Worm (Caenorhabditis elegans) whole organism, L4 larva: Measurements from ENCODE around the gene rps-27.
A peak's percentile ranks its signal among the peaks of the same experiment; 100 is the strongest.

Experiments
- F10B5.3 ChIP-seq: sonication (generic microtip); optimal IDR thresholded peaks from 2 replicates; lab custom pipeline; 2016; ENCODE audit warnings: mild to moderate bottlenecking, missing genetic modification characterization, missing compliant biosample characterization
- F44E2.7 ChIP-seq: fragments of 200-800 bp; sonication (Bioruptor generic); IDR thresholded peaks from 2 replicates; pipeline ENCODE4 v2.1.2; 2022; ENCODE audit warnings: missing genetic modification characterization, missing compliant biosample characterization
- aha-1 ChIP-seq: fragments of 150-350 bp; peaks from one replicate; lab custom pipeline; 2014; ENCODE audit warnings: missing biosample characterization, missing genetic modification characterization
- ceh-32 ChIP-seq: sonication (generic microtip); optimal IDR thresholded peaks from 2 replicates; lab custom pipeline; 2016; ENCODE audit warnings: mild to moderate bottlenecking, missing genetic modification characterization, missing compliant biosample characterization; ENCODE audit not compliant: poor library complexity
- ctbp-1 ChIP-seq: fragments of 200-800 bp; sonication (Bioruptor generic); IDR thresholded peaks from 2 replicates; pipeline ENCODE4 v1.3.6; 2022; ENCODE audit warnings: missing genetic modification reagents, missing genetic modification characterization, missing compliant biosample characterization
- dmd-6 ChIP-seq: fragments of 200-800 bp; sonication (Bioruptor generic); IDR thresholded peaks from 2 replicates; pipeline ENCODE4 v1.3.6; 2022; ENCODE audit warnings: missing genetic modification reagents, missing genetic modification characterization, missing compliant biosample characterization
- fos-1 ChIP-seq: fragments of 150-350 bp; optimal IDR thresholded peaks from 2 replicates; lab custom pipeline; 2014; ENCODE audit warnings: missing biosample characterization, missing genetic modification characterization
- hlh-11 ChIP-seq: fragments of 200-800 bp; sonication (Bioruptor generic); optimal IDR thresholded peaks from 2 replicates; lab custom pipeline; 2018; ENCODE audit warnings: mild to moderate bottlenecking, missing genetic modification characterization, missing compliant biosample characterization
- lin-29 ChIP-seq: fragments of 200-800 bp; sonication (Bioruptor generic); IDR thresholded peaks from 2 replicates; pipeline ENCODE4 v1.3.6; 2022; ENCODE audit warnings: missing genetic modification reagents, missing genetic modification characterization, missing compliant biosample characterization
- lin-38 ChIP-seq: fragments of 200-800 bp; sonication (Bioruptor generic); IDR thresholded peaks from 2 replicates; pipeline ENCODE4 v1.3.6; 2022; ENCODE audit warnings: missing genetic modification reagents, missing genetic modification characterization, missing compliant biosample characterization
- lin-39 ChIP-seq: fragments of 150-350 bp; optimal IDR thresholded peaks from 2 replicates; lab custom pipeline; 2014; ENCODE audit warnings: missing biosample characterization, missing genetic modification reagents, missing genetic modification characterization
- madf-9 ChIP-seq: fragments of 200-800 bp; sonication (Bioruptor generic); conservative IDR thresholded peaks from 2 replicates; pipeline ENCODE4 v1.3.6; 2022; ENCODE audit warnings: missing genetic modification reagents, missing genetic modification characterization, missing compliant biosample characterization
- mdl-1 ChIP-seq, 2 experiments: fragments of 150-350 bp in 1 of 2; sonication (generic microtip) in 1 of 2; optimal IDR thresholded peaks; 2 replicates each; lab custom pipeline; 2014 to 2017; ENCODE audit warnings: missing biosample characterization in 2 of 2, missing genetic modification characterization in 2 of 2
- mes-2 ChIP-seq: sonication (generic microtip); optimal IDR thresholded peaks from 2 replicates; lab custom pipeline; 2016; ENCODE audit warnings: missing genotype, mild to moderate bottlenecking, missing genetic modification characterization, missing compliant biosample characterization; ENCODE audit not compliant: poor library complexity, severe bottlenecking
- mxl-2 ChIP-seq: fragments of 200-800 bp; sonication (Bioruptor generic); conservative IDR thresholded peaks from 2 replicates; pipeline ENCODE4 v1.3.6; 2022; ENCODE audit warnings: missing genetic modification reagents, missing genetic modification characterization, missing compliant biosample characterization
- mxl-3 ChIP-seq: fragments of 200-800 bp; sonication (Bioruptor generic); optimal IDR thresholded peaks from 2 replicates; lab custom pipeline; 2018; ENCODE audit warnings: mild to moderate bottlenecking, missing genetic modification characterization, missing compliant biosample characterization
- nhr-10 ChIP-seq: fragments of 150-350 bp; optimal IDR thresholded peaks from 2 replicates; lab custom pipeline; 2014; ENCODE audit warnings: missing biosample characterization, missing genetic modification characterization
- nhr-237 ChIP-seq: sonication (generic microtip); optimal IDR thresholded peaks from 2 replicates; lab custom pipeline; 2017; ENCODE audit warnings: missing biosample characterization, missing genetic modification characterization
- nhr-28 ChIP-seq: fragments of 150-350 bp; optimal IDR thresholded peaks from 2 replicates; lab custom pipeline; 2014; ENCODE audit warnings: missing biosample characterization, missing genetic modification characterization
- nhr-41 ChIP-seq: fragments of 200-800 bp; sonication (Bioruptor generic); IDR thresholded peaks from 2 replicates; pipeline ENCODE4 v1.3.6; 2022; ENCODE audit warnings: missing genetic modification reagents, missing genetic modification characterization, missing compliant biosample characterization
- nhr-42 ChIP-seq: fragments of 200-800 bp; sonication (Bioruptor generic); IDR thresholded peaks from 2 replicates; pipeline ENCODE4 v1.3.6; 2022; ENCODE audit warnings: missing genetic modification characterization, missing compliant biosample characterization
- nhr-6 ChIP-seq: fragments of 150-350 bp; optimal IDR thresholded peaks from 2 replicates; lab custom pipeline; 2014; ENCODE audit warnings: missing biosample characterization, missing genetic modification characterization
- pha-4 ChIP-seq, 2 experiments: fragments of 150-350 bp in 1 of 2; fragments of 200-800 bp in 1 of 2; sonication (Bioruptor generic) in 1 of 2; IDR thresholded peaks in 1 of 2; optimal IDR thresholded peaks in 1 of 2; 2 replicates each; pipeline versions ENCODE4 v1.3.6 to Lab custom; 2014 to 2022; ENCODE audit warnings: missing genetic modification characterization in 2 of 2, missing genetic modification reagents in 2 of 2, missing biosample characterization in 1 of 2, missing compliant biosample characterization in 1 of 2
- pqm-1 ChIP-seq: sonication (generic microtip); optimal IDR thresholded peaks from 2 replicates; lab custom pipeline; 2017; ENCODE audit warnings: missing biosample characterization, missing genetic modification characterization
- sdz-12 ChIP-seq: fragments of 200-800 bp; sonication (Bioruptor generic); optimal IDR thresholded peaks from 2 replicates; lab custom pipeline; 2018; ENCODE audit warnings: mild to moderate bottlenecking, missing genetic modification characterization, missing compliant biosample characterization
- set-16 ChIP-seq: fragments of 200-800 bp; sonication (Bioruptor generic); IDR thresholded peaks from 2 replicates; pipeline ENCODE4 v1.3.6; 2022; ENCODE audit warnings: missing genetic modification reagents, missing genetic modification characterization, missing compliant biosample characterization
- snpc-1.2 ChIP-seq: fragments of 200-800 bp; sonication (Bioruptor generic); IDR thresholded peaks from 2 replicates; pipeline ENCODE4 v1.3.6; 2022; ENCODE audit warnings: missing genetic modification reagents, missing genetic modification characterization, missing compliant biosample characterization
- tag-97 ChIP-seq: fragments of 200-800 bp; sonication (Bioruptor generic); IDR thresholded peaks from 2 replicates; pipeline ENCODE4 v1.3.6; 2022; ENCODE audit warnings: missing genetic modification characterization, missing compliant biosample characterization
- unc-62 ChIP-seq, 3 experiments: fragments of 150-350 bp in 1 of 3; sonication (generic microtip); optimal IDR thresholded peaks in 2 of 3; peaks in 1 of 3; 1 replicate in 1 of 3; 2 replicates in 2 of 3; lab custom pipeline; 2014 to 2017; ENCODE audit warnings: missing biosample characterization in 3 of 3, missing genetic modification characterization in 3 of 3, missing genetic modification reagents in 3 of 3, missing genotype in 1 of 3
- zag-1 ChIP-seq: fragments of 150-350 bp; optimal IDR thresholded peaks from 2 replicates; lab custom pipeline; 2014; ENCODE audit warnings: missing biosample characterization, missing genetic modification characterization
- zip-2 ChIP-seq: fragments of 150-350 bp; optimal IDR thresholded peaks from 2 replicates; lab custom pipeline; 2014; ENCODE audit warnings: missing biosample characterization, missing genetic modification characterization

Gene rps-27

DNA sequence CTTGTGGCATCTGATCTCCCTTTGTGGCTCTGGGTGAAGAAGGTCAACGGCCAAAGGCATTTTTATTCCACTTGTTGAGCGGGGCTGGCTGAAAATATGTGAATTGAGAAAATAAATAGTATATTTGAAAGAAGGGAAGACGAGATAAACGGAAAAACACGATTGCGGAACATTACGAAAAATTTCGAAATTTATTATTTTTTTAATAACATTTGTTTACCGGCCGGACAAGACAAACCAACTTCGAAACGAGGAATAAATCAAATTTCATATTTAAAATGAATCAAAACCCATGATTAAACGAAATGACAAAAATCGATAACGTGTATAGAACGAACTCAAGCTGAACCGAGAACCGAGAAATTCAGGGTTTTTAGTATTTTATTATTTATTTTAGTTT lies at the start of gene rps-27:
rps-27 (minus strand) TSS at position 101 of the 400 bp plus-strand sequence.
- TF ChIP-seq zip-2 (tag; lab: Kevin White, UChicago) (peak; percentile 83), mxl-3 (GFP tag; lab: Kevin White, UChicago) (no peak)

DNA sequence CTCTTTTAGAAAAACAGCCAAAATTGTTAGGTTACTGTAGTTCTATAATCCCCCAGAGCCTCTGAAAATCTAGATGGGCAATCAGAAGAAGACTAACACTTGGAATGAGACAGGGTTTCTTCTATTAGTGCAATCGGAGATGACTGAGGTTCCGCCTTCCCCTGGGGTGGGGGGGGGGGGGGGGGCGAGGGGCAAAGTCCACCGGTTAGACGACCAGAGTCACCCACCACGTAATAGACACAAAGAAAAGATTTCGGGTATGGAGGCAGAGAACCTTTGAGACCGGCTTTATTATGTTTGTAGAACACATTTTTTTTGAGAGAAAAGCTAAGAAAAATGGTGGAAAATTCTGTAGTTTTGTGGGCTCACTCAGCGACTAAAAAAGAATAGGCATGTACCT lies 48.3 kb upstream of the rps-27 start:
- TF ChIP-seq snpc-1.2 (GFP tag; lab: Robert Waterston, UW) (no peak), lin-29 (no peak), mes-2 (tag; lab: Kevin White, UChicago) (no peak), lin-39 (tag; lab: Kevin White, UChicago) (no peak), set-16 (GFP tag; lab: Robert Waterston, UW) (peak; percentile 79), nhr-41 (GFP tag; lab: Robert Waterston, UW) (no peak), pha-4 (GFP tag; IDR thresholded peaks at IDR 0.05; lab: Robert Waterston, UW) (peak; percentile 26; the same call in 1 of the 2 replicates), pha-4 (tag; optimal IDR thresholded peaks at IDR 0.05; lab: Kevin White, UChicago) (no peak), madf-9 (GFP tag; lab: Robert Waterston, UW) (no peak)

DNA sequence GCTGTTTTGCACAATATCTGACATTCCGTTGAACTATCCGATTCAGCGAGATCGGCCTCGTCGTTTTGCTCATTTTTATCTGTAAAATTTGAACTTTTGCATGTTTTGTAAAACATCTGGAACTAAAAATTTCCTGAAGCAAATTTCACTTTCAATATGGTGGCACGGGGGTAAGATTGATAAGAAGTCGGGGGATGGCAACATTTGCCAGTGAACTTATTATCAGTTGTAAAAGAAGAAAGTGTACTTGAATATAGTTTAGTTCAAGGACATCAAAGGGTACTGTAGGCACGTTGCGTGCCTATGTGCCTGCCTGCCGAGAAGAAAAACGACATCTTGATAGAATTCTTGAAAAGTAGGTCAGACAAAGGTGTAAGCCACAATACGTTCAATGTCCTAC lies 47.4 kb upstream of the rps-27 start, which contains the start of gene W03F9.4:
W03F9.4 (minus strand) TSS at position 79 of the 400 bp plus-strand sequence.
- no peak for TF ChIP-seq mxl-2 (GFP tag; lab: Robert Waterston, UW)
- TF ChIP-seq nhr-42 (GFP tag; lab: Robert Waterston, UW), result no peak
- TF ChIP-seq mxl-3 (GFP tag; lab: Kevin White, UChicago), result peak; percentile 40
- no peak for TF ChIP-seq nhr-237 (tag; lab: Kevin White, UChicago)
- TF ChIP-seq sdz-12, result no peak
- peak; percentile 66 for TF ChIP-seq pqm-1 (tag; lab: Kevin White, UChicago)
- peak; percentile 58 for TF ChIP-seq nhr-28 (tag; lab: Kevin White, UChicago)
- no peak for TF ChIP-seq lin-38 (GFP tag; lab: Robert Waterston, UW)
- TF ChIP-seq nhr-10, result no peak
- TF ChIP-seq aha-1 (tag; lab: Kevin White, UChicago), result no peak
- peak in 1 of 2 experiments; percentile 19 for TF ChIP-seq mdl-1 (tag; optimal IDR thresholded peaks at IDR 0.05; lab: Kevin White, UChicago)
- no peak for TF ChIP-seq F10B5.3
- TF ChIP-seq hlh-11 (tag; lab: Kevin White, UChicago), result no peak
- peak; percentile 50 for TF ChIP-seq dmd-6
- no peak for TF ChIP-seq ceh-32 (tag; lab: Kevin White, UChicago)
- no peak for TF ChIP-seq nhr-6
- TF ChIP-seq mes-2 (tag; lab: Kevin White, UChicago), result no peak
- no peak for TF ChIP-seq F44E2.7
- no peak for TF ChIP-seq ctbp-1 (GFP tag; lab: Robert Waterston, UW)

DNA sequence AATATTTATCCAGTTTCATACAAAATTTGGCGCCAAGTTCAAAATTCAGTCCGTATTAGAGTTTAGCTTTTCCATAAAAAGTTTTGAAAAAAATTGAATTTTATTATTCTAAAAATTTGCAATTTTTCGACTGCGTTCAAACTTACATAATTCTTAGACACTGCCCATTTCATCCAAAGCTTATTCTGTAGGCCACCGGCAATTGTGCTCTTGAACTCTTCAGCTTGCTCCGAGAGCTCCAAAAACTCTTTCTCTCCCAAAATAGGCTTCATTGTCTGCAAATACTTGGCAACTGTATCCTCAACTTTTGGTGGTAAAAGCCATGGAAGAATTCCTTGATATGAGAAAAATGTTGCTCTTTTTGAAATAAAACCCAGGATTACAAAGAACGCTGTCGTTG lies 46.2 kb upstream of the rps-27 start:
- no peak for TF ChIP-seq tag-97 (GFP tag; lab: Robert Waterston, UW)
- TF ChIP-seq zag-1 (tag; lab: Kevin White, UChicago), result no peak
- peak in 1 of 2 experiments; percentile 96 for TF ChIP-seq unc-62 (GFP tag; optimal IDR thresholded peaks at IDR 0.05 in 1 of 2; lab: Kevin White, UChicago)
- TF ChIP-seq unc-62 (tag; optimal IDR thresholded peaks at IDR 0.05; lab: Kevin White, UChicago), result no peak
- no peak for TF ChIP-seq fos-1 (tag; lab: Kevin White, UChicago)

DNA sequence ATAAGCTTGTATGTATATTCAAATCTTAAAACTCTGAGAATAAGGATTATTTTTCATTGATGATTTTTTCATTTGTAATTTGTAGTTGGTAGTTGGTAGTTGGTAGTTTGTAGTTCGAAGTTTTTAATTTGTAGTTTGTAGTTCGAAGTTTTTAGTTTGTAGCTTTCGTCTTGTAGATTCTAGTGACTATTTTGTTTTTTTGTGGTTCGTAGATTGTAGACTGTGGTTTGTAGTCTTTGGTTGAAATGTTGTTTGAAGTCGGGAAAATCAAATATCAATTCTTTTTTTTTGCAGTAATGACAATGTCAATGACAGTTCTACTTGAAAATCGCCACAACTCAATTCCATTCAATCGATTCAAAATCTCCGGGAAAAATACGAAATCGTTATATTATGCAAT lies 41.8 kb upstream of the rps-27 start:
- TF ChIP-seq nhr-42 (GFP tag; lab: Robert Waterston, UW) (no peak), unc-62 (GFP tag; optimal IDR thresholded peaks at IDR 0.05 in 1 of 2; lab: Kevin White, UChicago) (peak in 1 of 2 experiments; percentile 97), unc-62 (tag; optimal IDR thresholded peaks at IDR 0.05; lab: Kevin White, UChicago) (no peak)
- TF ChIP-seq, all 104 proteins: peak for 1
